Fruit fly (Drosophila melanogaster) whole organism, embryonic: ENCODE measurements around the gene tub.

Source experiments
- Asciz ChIP-seq: fragments of 200-800 bp; sonication (Bioruptor generic); optimal IDR thresholded peaks from 2 replicates; lab custom pipeline; 2017; ENCODE audit warnings: missing biosample characterization, mild to moderate bottlenecking, missing genetic modification characterization, missing genetic modification reagents
- CG10366 ChIP-seq: fragments of 200-800 bp; sonication (Bioruptor generic); IDR thresholded peaks from 2 replicates; pipeline ENCODE4 v1.3.6; 2022; ENCODE audit warnings: missing biosample characterization, missing genetic modification characterization
- CG10565 ChIP-seq: fragments of 200-800 bp; sonication (Bioruptor generic); optimal IDR thresholded peaks from 3 replicates; lab custom pipeline; 2016; ENCODE audit warnings: missing biosample characterization, mild to moderate bottlenecking, missing genetic modification characterization
- CG11456 ChIP-seq: fragments of 200-800 bp; sonication (Bioruptor generic); IDR thresholded peaks from 3 replicates; pipeline ENCODE4 v1.3.6; 2022; ENCODE audit warnings: missing biosample characterization, missing genetic modification characterization
- CG11696 ChIP-seq: fragments of 200-800 bp; sonication (Bioruptor generic); IDR thresholded peaks from 2 replicates; pipeline ENCODE4 v1.3.6; 2022; ENCODE audit warnings: missing biosample characterization, missing genetic modification characterization
- CG12155 ChIP-seq: fragments of 200-800 bp; sonication (Bioruptor generic); optimal IDR thresholded peaks from 3 replicates; lab custom pipeline; 2016; ENCODE audit warnings: missing biosample characterization, missing genetic modification characterization
- CG1233 ChIP-seq: fragments of 200-800 bp; sonication (Bioruptor generic); optimal IDR thresholded peaks from 4 replicates; lab custom pipeline; 2018; ENCODE audit warnings: missing biosample characterization, mild to moderate bottlenecking, missing genetic modification characterization
- CG13894 ChIP-seq: fragments of 200-800 bp; sonication (Bioruptor generic); optimal IDR thresholded peaks from 3 replicates; lab custom pipeline; 2018; ENCODE audit warnings: missing biosample characterization, mild to moderate bottlenecking, missing genetic modification characterization, moderate library complexity
- CG16815 ChIP-seq: fragments of 200-800 bp; sonication (Bioruptor generic); optimal IDR thresholded peaks from 3 replicates; lab custom pipeline; 2017; ENCODE audit warnings: missing biosample characterization, mild to moderate bottlenecking, missing genetic modification characterization
- CG17385 ChIP-seq: fragments of 200-800 bp; sonication (Bioruptor generic); optimal IDR thresholded peaks from 3 replicates; lab custom pipeline; 2018; ENCODE audit warnings: missing biosample characterization, mild to moderate bottlenecking, missing genetic modification characterization
- CG30431 ChIP-seq: fragments of 200-800 bp; sonication (Bioruptor generic); optimal IDR thresholded peaks from 2 replicates; lab custom pipeline; 2017; ENCODE audit warnings: missing biosample characterization, missing genetic modification characterization
- CG4617 ChIP-seq: fragments of 200-800 bp; sonication (Bioruptor generic); optimal IDR thresholded peaks from 3 replicates; lab custom pipeline; 2016; ENCODE audit warnings: missing biosample characterization, missing genetic modification characterization, borderline replicate concordance
- CG5180 ChIP-seq: fragments of 200-800 bp; sonication (Bioruptor generic); optimal IDR thresholded peaks from 3 replicates; lab custom pipeline; 2017; ENCODE audit warnings: missing biosample characterization, missing genetic modification characterization, mild to moderate bottlenecking, moderate library complexity, missing genetic modification reagents
- CG5953 ChIP-seq: fragments of 200-800 bp; sonication (Bioruptor generic); IDR thresholded peaks from 2 replicates; pipeline ENCODE4 v1.3.6; 2022; ENCODE audit warnings: missing biosample characterization, missing genetic modification characterization
- CG6272 ChIP-seq: fragments of 200-800 bp; sonication (Bioruptor generic); IDR thresholded peaks from 2 replicates; pipeline ENCODE4 v1.3.6; 2022; ENCODE audit warnings: missing biosample characterization, missing genetic modification characterization
- CG8944 ChIP-seq: fragments of 200-800 bp; sonication (Bioruptor generic); optimal IDR thresholded peaks from 3 replicates; lab custom pipeline; 2016; ENCODE audit warnings: missing biosample characterization, missing genetic modification characterization
- CkIIα-i1 ChIP-seq: fragments of 200-800 bp; sonication (Bioruptor generic); IDR thresholded peaks from 2 replicates; pipeline ENCODE4 v1.3.6; 2022; ENCODE audit warnings: missing biosample characterization, missing genetic modification characterization
- Deaf1 ChIP-seq: fragments of 200-800 bp; optimal IDR thresholded peaks from 3 replicates; lab custom pipeline; 2019; ENCODE audit warnings: missing biosample characterization, mild to moderate bottlenecking, missing genetic modification characterization, moderate library complexity
- Ets65A ChIP-seq: fragments of 200-800 bp; sonication (Bioruptor generic); peaks from one replicate; lab custom pipeline; 2016; ENCODE audit warnings: missing biosample characterization, missing genetic modification characterization
- Gsc ChIP-seq: fragments of 200-800 bp; sonication (Bioruptor generic); IDR thresholded peaks from 2 replicates; pipeline ENCODE4 v1.3.6; 2022; ENCODE audit warnings: missing biosample characterization, missing genetic modification characterization
- HLH4C ChIP-seq: fragments of 200-800 bp; sonication (Bioruptor generic); IDR thresholded peaks from 3 replicates; pipeline ENCODE4 v1.3.6; 2022; ENCODE audit warnings: missing biosample characterization, missing genetic modification characterization; ENCODE audit not compliant: partially characterized antibody
- Hand ChIP-seq: fragments of 200-800 bp; sonication (Bioruptor generic); optimal IDR thresholded peaks from 2 replicates; lab custom pipeline; 2017; ENCODE audit warnings: mild to moderate bottlenecking, missing biosample characterization, missing genetic modification reagents, missing genetic modification characterization
- Kr ChIP-seq: fragments of 200-800 bp; sonication (Bioruptor generic); optimal IDR thresholded peaks from 2 replicates; lab custom pipeline; 2017; ENCODE audit warnings: missing biosample characterization, mild to moderate bottlenecking, missing genetic modification characterization
- Med ChIP-seq: fragments of 200-800 bp; sonication (Bioruptor generic); peaks from one replicate; lab custom pipeline; 2016; ENCODE audit warnings: missing biosample characterization, missing genetic modification characterization, mild to moderate bottlenecking, inconsistent platforms, moderate library complexity
- Nf-YB ChIP-seq: fragments of 200-800 bp; sonication (Bioruptor generic); optimal IDR thresholded peaks from 3 replicates; lab custom pipeline; 2019; ENCODE audit warnings: missing biosample characterization, mild to moderate bottlenecking, missing genetic modification characterization, moderate library complexity
- Spps ChIP-seq: fragments of 200-800 bp; sonication (Bioruptor generic); optimal IDR thresholded peaks from 2 replicates; lab custom pipeline; 2018; ENCODE audit warnings: missing biosample characterization, mild to moderate bottlenecking, missing genetic modification characterization
- Trl ChIP-seq, 3 experiments: fragments of >200 bp in 2 of 3; fragments of 200-800 bp in 1 of 3; sonication (Bioruptor generic) in 1 of 3; optimal IDR thresholded peaks; 2 replicates in 1 of 3; 3 replicates in 2 of 3; lab custom pipeline; 2016 to 2017; ENCODE audit warnings: missing biosample characterization in 1 of 3, missing genetic modification characterization in 1 of 3
- bcd ChIP-seq: fragments of 200-800 bp; sonication (Bioruptor generic); optimal IDR thresholded peaks from 2 replicates; lab custom pipeline; 2017; ENCODE audit warnings: missing biosample characterization, mild to moderate bottlenecking, missing genetic modification characterization
- br ChIP-seq: fragments of >200 bp; optimal IDR thresholded peaks from 2 replicates; lab custom pipeline; 2017
- btn ChIP-seq: fragments of 200-800 bp; sonication (Bioruptor generic); optimal IDR thresholded peaks from 2 replicates; lab custom pipeline; 2016; ENCODE audit warnings: missing biosample characterization, missing genetic modification characterization
- cg ChIP-seq: fragments of 200-800 bp; sonication (Bioruptor generic); optimal IDR thresholded peaks from 3 replicates; lab custom pipeline; 2019; ENCODE audit warnings: missing biosample characterization, mild to moderate bottlenecking, missing genetic modification characterization, moderate library complexity
- chinmo ChIP-seq: fragments of 200-800 bp; sonication (Bioruptor generic); IDR thresholded peaks from 4 replicates; pipeline ENCODE4 v1.3.6; 2022; ENCODE audit warnings: missing biosample characterization, missing genetic modification characterization; ENCODE audit not compliant: partially characterized antibody
- ewg ChIP-seq: fragments of 200-800 bp; sonication (Bioruptor generic); optimal IDR thresholded peaks from 3 replicates; lab custom pipeline; 2017; ENCODE audit warnings: mild to moderate bottlenecking, missing biosample characterization, missing genetic modification reagents, missing genetic modification characterization
- knrl ChIP-seq: fragments of 200-800 bp; sonication (Bioruptor generic); IDR thresholded peaks from 3 replicates; pipeline ENCODE4 v1.3.6; 2022; ENCODE audit warnings: missing biosample characterization, missing genetic modification characterization; ENCODE audit not compliant: partially characterized antibody
- p53 ChIP-seq: fragments of 200-800 bp; sonication (Bioruptor generic); optimal IDR thresholded peaks from 2 replicates; lab custom pipeline; 2016; ENCODE audit warnings: missing biosample characterization, missing genetic modification characterization
- pita ChIP-seq: fragments of 200-800 bp; sonication (Bioruptor generic); optimal IDR thresholded peaks from 2 replicates; lab custom pipeline; 2017; ENCODE audit warnings: missing biosample characterization, mild to moderate bottlenecking, missing genetic modification characterization
- scrt ChIP-seq: fragments of 200-800 bp; sonication (Bioruptor generic); optimal IDR thresholded peaks from 2 replicates; lab custom pipeline; 2018; ENCODE audit warnings: missing biosample characterization, mild to moderate bottlenecking, missing genetic modification characterization, moderate library complexity
- sima ChIP-seq: fragments of 200-800 bp; sonication (Bioruptor generic); optimal IDR thresholded peaks from 2 replicates; lab custom pipeline; 2016; ENCODE audit warnings: missing biosample characterization, missing genetic modification characterization
- tup ChIP-seq: fragments of 200-800 bp; sonication (Bioruptor generic); optimal IDR thresholded peaks from 2 replicates; lab custom pipeline; 2016; ENCODE audit warnings: missing biosample characterization, mild to moderate bottlenecking, missing genetic modification characterization, moderate library complexity
- vfl ChIP-seq: fragments of 200-800 bp; sonication (Bioruptor generic); optimal IDR thresholded peaks from 2 replicates; lab custom pipeline; 2016; ENCODE audit warnings: missing biosample characterization, missing genetic modification characterization
- zfh1 ChIP-seq: fragments of 200-800 bp; sonication (Bioruptor generic); IDR thresholded peaks from 3 replicates; pipeline ENCODE4 v1.3.6; 2022; ENCODE audit warnings: missing biosample characterization, missing genetic modification characterization

Gene tub

dm6 chr3R:4419482-4419881 is 31.9 kb downstream of the tub start, which contains the start of gene CG32944:
CG32944 (minus strand) TSS chr3R:4419578.
- TF ChIP-seq CkIIα-i1 (GFP tag; lab: Robert Waterston, UW) (no peak), CG5953 (GFP tag; lab: Robert Waterston, UW) (0 out of 2 replicates have a peak, but pooled peaks have one; percentile 9), p53 (GFP tag; lab: Kevin White, UChicago) (no peak), Kr (no peak), scrt (GFP tag; lab: Kevin White, UChicago) (peak; percentile 29), CG12155 (GFP tag; lab: Kevin White, UChicago) (no peak), ewg (peak; percentile 93), chinmo (0 out of 4 replicates have a peak, but pooled peaks have one; percentile 22), CG4617 (GFP tag; lab: Kevin White, UChicago) (no peak), Hand (GFP tag; lab: Kevin White, UChicago) (peak; percentile 10), CG17385 (no peak), CG30431 (no peak), tup (no peak), Ets65A (GFP tag; lab: Kevin White, UChicago) (no peak), btn (no peak), CG5180 (GFP tag; lab: Kevin White, UChicago) (peak; percentile 13), Deaf1 (tag; lab: Kevin White, UChicago) (peak; percentile 27), CG11456 (GFP tag; lab: Robert Waterston, UW) (no peak), CG10565 (GFP tag; lab: Kevin White, UChicago) (no peak), CG13894 (tag; lab: Kevin White, UChicago) (peak; percentile 45), Trl (optimal IDR thresholded peaks at IDR 0.05; lab: Kevin White, UChicago) (peak; percentile 26 to 38), Trl (GFP tag; optimal IDR thresholded peaks at IDR 0.05; lab: Kevin White, UChicago) (no peak), Nf-YB (GFP tag; lab: Kevin White, UChicago) (no peak), Med (peak; percentile 69), CG8944 (GFP tag; lab: Kevin White, UChicago) (no peak), vfl (GFP tag; lab: Kevin White, UChicago) (no peak), Gsc (no peak), knrl (GFP tag; lab: Robert Waterston, UW) (0 out of 3 replicates have a peak, but pooled peaks have one; percentile 16), cg (GFP tag; lab: Kevin White, UChicago) (peak; percentile 27)

dm6 chr3R:4426730-4427129 is 39.2 kb downstream of the tub start, which contains the start of gene CG31525:
CG31525 (plus strand) TSS chr3R:4427030.
- TF ChIP-seq br (lab: Kevin White, UChicago), result no peak
- no peak for TF ChIP-seq CG16815
- no peak for TF ChIP-seq bcd (GFP tag; lab: Kevin White, UChicago)
- TF ChIP-seq zfh1 (GFP tag; lab: Robert Waterston, UW), result no peak
- no peak for TF ChIP-seq CG11696 (GFP tag; lab: Robert Waterston, UW)
- no peak for TF ChIP-seq CG10366
- TF ChIP-seq CG11456 (GFP tag; lab: Robert Waterston, UW), result no peak
- TF ChIP-seq Asciz, result no peak
- TF ChIP-seq HLH4C (GFP tag; lab: Robert Waterston, UW), result no peak
- TF ChIP-seq CG6272 (GFP tag; lab: Robert Waterston, UW), result no peak
- no peak for TF ChIP-seq sima (GFP tag; lab: Kevin White, UChicago)
- no peak for TF ChIP-seq pita (GFP tag; lab: Kevin White, UChicago)
- TF ChIP-seq CG1233, result no peak
- TF ChIP-seq Spps (tag; lab: Kevin White, UChicago), result no peak
